Fruit fly (Drosophila melanogaster) whole organism, prepupa: ENCODE results near the gene CG10969.

ENCODE experiments used
- Blimp-1 ChIP-seq: fragments of 200-800 bp; sonication (Bioruptor generic); optimal IDR thresholded peaks from 3 replicates; lab custom pipeline; 2017; ENCODE audit warnings: missing biosample characterization, missing genetic modification characterization, mild to moderate bottlenecking, moderate library complexity, missing genetic modification reagents
- CG10631 ChIP-seq: fragments of 200-800 bp; sonication (Bioruptor generic); optimal IDR thresholded peaks from 2 replicates; lab custom pipeline; 2016; ENCODE audit warnings: missing biosample characterization, missing genetic modification characterization
- CG10669 ChIP-seq: fragments of 200-800 bp; sonication (Bioruptor generic); optimal IDR thresholded peaks from 3 replicates; lab custom pipeline; 2018; ENCODE audit warnings: missing biosample characterization, mild to moderate bottlenecking, missing genetic modification characterization, moderate library complexity
- CG11294 ChIP-seq: fragments of 200-800 bp; sonication (Bioruptor generic); IDR thresholded peaks from 2 replicates; pipeline ENCODE4 v1.3.6; 2022; ENCODE audit warnings: missing biosample characterization, missing genetic modification characterization
- CG11762 ChIP-seq: fragments of 200-800 bp; sonication (Bioruptor generic); optimal IDR thresholded peaks from 3 replicates; lab custom pipeline; 2016; ENCODE audit warnings: missing biosample characterization, missing genetic modification characterization; ENCODE audit not compliant: insufficient read depth
- CG1621 ChIP-seq: fragments of 200-800 bp; sonication (Bioruptor generic); optimal IDR thresholded peaks from 3 replicates; lab custom pipeline; 2018; ENCODE audit warnings: missing biosample characterization, mild to moderate bottlenecking, missing genetic modification characterization
- CG3032 ChIP-seq: fragments of 200-800 bp; optimal IDR thresholded peaks from 2 replicates; lab custom pipeline; 2019; ENCODE audit warnings: missing biosample characterization, mild to moderate bottlenecking, missing genetic modification characterization, moderate library complexity
- CG34406 ChIP-seq: fragments of 200-800 bp; sonication (Bioruptor generic); optimal IDR thresholded peaks from 3 replicates; lab custom pipeline; 2016; ENCODE audit warnings: missing biosample characterization, missing genetic modification characterization
- CG3919 ChIP-seq: fragments of 200-800 bp; sonication (Bioruptor generic); optimal IDR thresholded peaks from 3 replicates; lab custom pipeline; 2016; ENCODE audit warnings: missing biosample characterization, missing genetic modification characterization
- CG4318 ChIP-seq: fragments of 200-800 bp; sonication (Bioruptor generic); optimal IDR thresholded peaks from 3 replicates; lab custom pipeline; 2017; ENCODE audit warnings: missing biosample characterization, mild to moderate bottlenecking, missing genetic modification characterization
- CG6276 ChIP-seq: fragments of 200-800 bp; sonication (Bioruptor generic); optimal IDR thresholded peaks from 2 replicates; lab custom pipeline; 2017; ENCODE audit warnings: missing biosample characterization, mild to moderate bottlenecking, missing genetic modification characterization
- CG6808 ChIP-seq: fragments of 200-800 bp; sonication (Bioruptor generic); optimal IDR thresholded peaks from 3 replicates; lab custom pipeline; 2017; ENCODE audit warnings: missing biosample characterization, missing genetic modification characterization, mild to moderate bottlenecking, moderate library complexity, missing genetic modification reagents
- CG6854 ChIP-seq: fragments of 200-800 bp; sonication (Bioruptor generic); optimal IDR thresholded peaks from 2 replicates; lab custom pipeline; 2017; ENCODE audit warnings: missing biosample characterization, mild to moderate bottlenecking, missing genetic modification characterization
- CG7368 ChIP-seq: fragments of 200-800 bp; sonication (Bioruptor generic); optimal IDR thresholded peaks from 3 replicates; lab custom pipeline; 2016; ENCODE audit warnings: missing biosample characterization, missing genetic modification characterization
- CG8119 ChIP-seq: fragments of 200-800 bp; sonication (Bioruptor generic); IDR thresholded peaks from 3 replicates; pipeline ENCODE4 v1.3.6; 2022; ENCODE audit warnings: missing biosample characterization, missing genetic modification characterization
- CG8319 ChIP-seq: fragments of 200-800 bp; sonication (Bioruptor generic); optimal IDR thresholded peaks from 3 replicates; lab custom pipeline; 2016; ENCODE audit warnings: missing biosample characterization, missing genetic modification characterization
- CG9139 ChIP-seq: fragments of 200-800 bp; sonication (Bioruptor generic); optimal IDR thresholded peaks from 3 replicates; lab custom pipeline; 2017; ENCODE audit warnings: missing biosample characterization, mild to moderate bottlenecking, missing genetic modification characterization
- Eip75B ChIP-seq: fragments of 200-800 bp; sonication (Bioruptor generic); optimal IDR thresholded peaks from 3 replicates; lab custom pipeline; 2016; ENCODE audit warnings: missing biosample characterization, missing genetic modification characterization
- Eip78C ChIP-seq: fragments of 200-800 bp; sonication (Bioruptor generic); peaks from one replicate; lab custom pipeline; 2016; ENCODE audit warnings: missing biosample characterization, missing genetic modification characterization
- Ets96B ChIP-seq: fragments of 200-800 bp; optimal IDR thresholded peaks from 2 replicates; lab custom pipeline; 2019; ENCODE audit warnings: missing biosample characterization, mild to moderate bottlenecking, missing genetic modification characterization, moderate library complexity
- Hr38 ChIP-seq: sonication (Bioruptor generic); optimal IDR thresholded peaks from 2 replicates; lab custom pipeline; 2016; ENCODE audit warnings: missing biosample characterization, missing genetic modification characterization
- Hr39 ChIP-seq: fragments of 200-800 bp; sonication (Bioruptor generic); optimal IDR thresholded peaks from 2 replicates; lab custom pipeline; 2016; ENCODE audit warnings: missing biosample characterization, missing genetic modification characterization
- Lpt ChIP-seq: fragments of 200-800 bp; sonication (Bioruptor generic); optimal IDR thresholded peaks from 3 replicates; lab custom pipeline; 2016; ENCODE audit warnings: missing biosample characterization, missing genetic modification characterization
- Met ChIP-seq: fragments of 200-800 bp; sonication (Bioruptor generic); optimal IDR thresholded peaks from 3 replicates; lab custom pipeline; 2016; ENCODE audit warnings: missing biosample characterization, missing genetic modification characterization
- OdsH ChIP-seq: fragments of 200-800 bp; sonication (Bioruptor generic); optimal IDR thresholded peaks from 3 replicates; lab custom pipeline; 2016; ENCODE audit warnings: missing biosample characterization, missing genetic modification characterization
- Smox ChIP-seq: fragments of 200-800 bp; sonication (Bioruptor generic); optimal IDR thresholded peaks from 3 replicates; lab custom pipeline; 2016; ENCODE audit warnings: missing biosample characterization, missing genetic modification characterization
- Sox102F ChIP-seq: fragments of 200-800 bp; sonication (Bioruptor generic); optimal IDR thresholded peaks from 2 replicates; lab custom pipeline; 2016; ENCODE audit warnings: missing biosample characterization, mild to moderate bottlenecking, missing genetic modification characterization
- Sox14 ChIP-seq: fragments of 200-800 bp; sonication (Bioruptor generic); optimal IDR thresholded peaks from 3 replicates; lab custom pipeline; 2016; ENCODE audit warnings: missing biosample characterization, missing genetic modification characterization
- Sox15 ChIP-seq: fragments of 200-800 bp; sonication (Bioruptor generic); optimal IDR thresholded peaks from 3 replicates; lab custom pipeline; 2016; ENCODE audit warnings: missing biosample characterization, missing genetic modification characterization
- achi ChIP-seq: fragments of 200-800 bp; sonication (Bioruptor generic); optimal IDR thresholded peaks from 3 replicates; lab custom pipeline; 2016; ENCODE audit warnings: missing biosample characterization, missing genetic modification characterization
- cyc ChIP-seq: fragments of 200-800 bp; sonication (Bioruptor generic); optimal IDR thresholded peaks from 3 replicates; lab custom pipeline; 2016; ENCODE audit warnings: missing biosample characterization, missing genetic modification characterization
- dac ChIP-seq: fragments of 200-800 bp; sonication (Bioruptor generic); optimal IDR thresholded peaks from 2 replicates; lab custom pipeline; 2017; ENCODE audit warnings: missing biosample characterization, mild to moderate bottlenecking, missing genetic modification characterization
- dsx ChIP-seq: fragments of 200-800 bp; optimal IDR thresholded peaks from 3 replicates; lab custom pipeline; 2019; ENCODE audit warnings: missing biosample characterization, mild to moderate bottlenecking, missing genetic modification characterization, moderate library complexity; ENCODE audit not compliant: poor library complexity, severe bottlenecking
- eg ChIP-seq: fragments of 200-800 bp; sonication (Bioruptor generic); IDR thresholded peaks from 3 replicates; pipeline ENCODE4 v1.3.6; 2022; ENCODE audit warnings: missing biosample characterization, missing genetic modification characterization
- esn ChIP-seq: fragments of 200-800 bp; sonication (Bioruptor generic); optimal IDR thresholded peaks from 2 replicates; lab custom pipeline; 2016; ENCODE audit warnings: missing biosample characterization, mild to moderate bottlenecking, missing genetic modification characterization, moderate library complexity
- fd59A ChIP-seq: fragments of 200-800 bp; sonication (Bioruptor generic); optimal IDR thresholded peaks from 2 replicates; lab custom pipeline; 2017; ENCODE audit warnings: missing biosample characterization, mild to moderate bottlenecking, missing genetic modification characterization, missing genetic modification reagents
- fd85E ChIP-seq: fragments of 200-800 bp; sonication (Bioruptor generic); optimal IDR thresholded peaks from 3 replicates; lab custom pipeline; 2016; ENCODE audit warnings: missing biosample characterization, missing genetic modification characterization
- fkh ChIP-seq: fragments of 200-800 bp; sonication (Bioruptor generic); optimal IDR thresholded peaks from 3 replicates; lab custom pipeline; 2017; ENCODE audit warnings: missing biosample characterization, mild to moderate bottlenecking, missing genetic modification characterization, moderate library complexity
- lz ChIP-seq: fragments of 200-800 bp; sonication (Bioruptor generic); optimal IDR thresholded peaks from 3 replicates; lab custom pipeline; 2016; ENCODE audit warnings: missing biosample characterization, missing genetic modification characterization
- pdm3 ChIP-seq: fragments of 200-800 bp; sonication (Bioruptor generic); optimal IDR thresholded peaks from 3 replicates; lab custom pipeline; 2016; ENCODE audit warnings: missing biosample characterization, missing genetic modification characterization
- salr ChIP-seq, 2 experiments: fragments of 200-800 bp; sonication (Bioruptor generic); optimal IDR thresholded peaks; 3 replicates each; lab custom pipeline; 2016 to 2018; ENCODE audit warnings: missing biosample characterization in 2 of 2, missing genetic modification characterization in 2 of 2, mild to moderate bottlenecking in 1 of 2
- ss ChIP-seq, 2 experiments: fragments of 200-800 bp; sonication (Bioruptor generic); optimal IDR thresholded peaks; 2 replicates in 1 of 2; 3 replicates in 1 of 2; lab custom pipeline; 2017 to 2018; ENCODE audit warnings: mild to moderate bottlenecking in 2 of 2, missing biosample characterization in 2 of 2, missing genetic modification characterization in 2 of 2, moderate library complexity in 1 of 2
- svp ChIP-seq: fragments of 200-800 bp; sonication (Bioruptor generic); peaks from one replicate; lab custom pipeline; 2016; ENCODE audit warnings: missing biosample characterization, missing genetic modification characterization
- vri ChIP-seq: fragments of 200-800 bp; sonication (Bioruptor generic); optimal IDR thresholded peaks from 3 replicates; lab custom pipeline; 2016; ENCODE audit warnings: missing biosample characterization, mild to moderate bottlenecking, missing genetic modification characterization

The CG10969 gene

dm6 chr3L:12780997-12781396 lies at the start of gene CG10969, which contains the start of gene CG17666:
TSS of gene CG10969 (minus strand) at chr3L:12781097.
TSS of gene CG17666 (plus strand) at chr3L:12781325.
- TF ChIP-seq CG6808, result no peak
- no peak for TF ChIP-seq CG8119
- TF ChIP-seq CG4318 (GFP tag; lab: Kevin White, UChicago), result no peak
- no peak for TF ChIP-seq CG7368 (GFP tag; lab: Kevin White, UChicago)
- no peak for TF ChIP-seq vri (GFP tag; lab: Kevin White, UChicago)
- TF ChIP-seq CG11294 (GFP tag; lab: Robert Waterston, UW), result no peak
- TF ChIP-seq CG10631 (GFP tag; lab: Kevin White, UChicago), result no peak
- no peak for TF ChIP-seq Sox102F (GFP tag; lab: Kevin White, UChicago)
- TF ChIP-seq achi (GFP tag; lab: Kevin White, UChicago), result no peak
- TF ChIP-seq cyc (GFP tag; lab: Kevin White, UChicago), result no peak
- TF ChIP-seq ss (GFP tag; optimal IDR thresholded peaks at IDR 0.05; lab: Kevin White, UChicago), result no peak
- TF ChIP-seq dsx (GFP tag; lab: Kevin White, UChicago), result no peak
- no peak for TF ChIP-seq Eip78C
- TF ChIP-seq CG6276 (GFP tag; lab: Kevin White, UChicago), result no peak
- TF ChIP-seq pdm3, result no peak
- TF ChIP-seq Lpt, result no peak
- no peak for TF ChIP-seq eg (GFP tag; lab: Robert Waterston, UW)
- no peak for TF ChIP-seq Met (GFP tag; lab: Kevin White, UChicago)
- no peak for TF ChIP-seq CG10669 (GFP tag; lab: Kevin White, UChicago)
- no peak for TF ChIP-seq CG3032 (tag; lab: Kevin White, UChicago)

dm6 chr3L:12830416-12830815 lies 49.5 kb upstream of the CG10969 start:
- TF ChIP-seq fd85E, result no peak
- TF ChIP-seq Eip75B, result no peak
- TF ChIP-seq Sox102F (GFP tag; lab: Kevin White, UChicago), result no peak
- no peak for TF ChIP-seq svp (GFP tag; lab: Kevin White, UChicago)
- TF ChIP-seq CG7368 (GFP tag; lab: Kevin White, UChicago), result no peak
- TF ChIP-seq CG8119, result no peak
- TF ChIP-seq CG11294 (GFP tag; lab: Robert Waterston, UW), result no peak
- TF ChIP-seq Hr38, result no peak
- TF ChIP-seq esn (GFP tag; lab: Kevin White, UChicago), result no peak
- no peak for TF ChIP-seq Sox14
- no peak for TF ChIP-seq salr (GFP tag; optimal IDR thresholded peaks at IDR 0.05; lab: Kevin White, UChicago)
- no peak for TF ChIP-seq CG3032 (tag; lab: Kevin White, UChicago)
- TF ChIP-seq OdsH (GFP tag; lab: Kevin White, UChicago), result no peak
- no peak for TF ChIP-seq fd59A (GFP tag; lab: Kevin White, UChicago)
- TF ChIP-seq CG1621, result no peak
- no peak for TF ChIP-seq Lpt

- TF ChIP-seq CG11762 (GFP tag; lab: Kevin White, UChicago) (no peak), CG8119 (no peak), CG6808 (no peak), achi (GFP tag; lab: Kevin White, UChicago) (no peak), vri (GFP tag; lab: Kevin White, UChicago) (no peak), CG1621 (no peak), Lpt (no peak), CG34406 (GFP tag; lab: Kevin White, UChicago) (no peak), CG9139 (GFP tag; lab: Kevin White, UChicago) (no peak), CG8319 (GFP tag; lab: Kevin White, UChicago) (no peak), fd59A (GFP tag; lab: Kevin White, UChicago) (no peak), Eip75B (no peak), dac (no peak), lz (GFP tag; lab: Kevin White, UChicago) (no peak)
These were observed 47.6 kb upstream of the CG10969 start for dm6 chr3L:12828532-12828931.

dm6 chr3L:12827705-12828104 lies 46.8 kb upstream of the CG10969 start:
- TF ChIP-seq Hr39 (GFP tag; lab: Kevin White, UChicago), result no peak
- TF ChIP-seq Eip78C, result no peak
- no peak for TF ChIP-seq salr (GFP tag; optimal IDR thresholded peaks at IDR 0.05; lab: Kevin White, UChicago)
- no peak for TF ChIP-seq fkh (GFP tag; lab: Kevin White, UChicago)
- TF ChIP-seq CG7368 (GFP tag; lab: Kevin White, UChicago), result no peak
- no peak for TF ChIP-seq Blimp-1 (GFP tag; lab: Kevin White, UChicago)
- TF ChIP-seq Met (GFP tag; lab: Kevin White, UChicago), result no peak
- TF ChIP-seq CG11762 (GFP tag; lab: Kevin White, UChicago), result no peak
- TF ChIP-seq OdsH (GFP tag; lab: Kevin White, UChicago), result no peak
- TF ChIP-seq Ets96B (tag; lab: Kevin White, UChicago), result no peak
- no peak for TF ChIP-seq Sox15 (GFP tag; lab: Kevin White, UChicago)
- no peak for TF ChIP-seq achi (GFP tag; lab: Kevin White, UChicago)
- no peak for TF ChIP-seq svp (GFP tag; lab: Kevin White, UChicago)
- TF ChIP-seq fd59A (GFP tag; lab: Kevin White, UChicago), result no peak
- TF ChIP-seq CG8119, result no peak
- TF ChIP-seq CG6854, result no peak
- no peak for TF ChIP-seq Smox (GFP tag; lab: Kevin White, UChicago)
- TF ChIP-seq CG3919 (GFP tag; lab: Kevin White, UChicago), result no peak
